Worm (Caenorhabditis elegans): ENCODE data around the gene Y110A2AL.9.

Y110A2AL.9 gene

DNA sequence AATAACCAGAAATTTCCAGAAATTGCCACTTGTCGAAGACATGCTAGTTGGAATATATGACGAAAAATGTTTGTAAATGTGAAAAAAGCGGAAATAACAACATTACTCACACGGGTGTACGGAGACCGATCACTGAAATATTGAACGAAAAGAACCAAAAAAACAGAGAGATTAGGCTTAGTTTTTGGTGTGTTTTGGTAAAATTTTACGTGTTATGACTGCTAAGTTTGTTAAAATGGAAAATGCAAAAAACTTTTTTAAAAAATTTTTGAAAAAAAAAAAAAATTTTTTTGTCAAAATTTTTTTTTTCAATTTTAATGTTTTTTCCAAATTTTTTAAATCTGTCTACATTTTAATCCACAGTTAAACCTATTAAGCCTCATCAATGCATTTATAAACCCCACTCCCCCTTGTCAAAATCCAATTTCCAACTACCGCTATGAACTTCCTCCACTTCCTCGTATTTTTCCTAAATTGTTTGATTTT is 44.0 kb downstream of the Y110A2AL.9 start, which contains the start of the genes fut-4 and K12H6.10:
TSS of gene fut-4 (minus strand) at position 101 of the 486 bp plus-strand sequence.
TSS of gene K12H6.10 (plus strand) at position 436 of the 486 bp plus-strand sequence.
- TF ChIP-seq hlh-1 (tag; optimal IDR thresholded peaks at IDR 0.05) = no peak
- TF ChIP-seq elt-3 (tag; optimal IDR thresholded peaks at IDR 0.05) = no peak
- TF ChIP-seq nhr-76 (tag; optimal IDR thresholded peaks at IDR 0.05) = no peak
- TF ChIP-seq drap-1 (GFP tag; optimal IDR thresholded peaks at IDR 0.05) = no peak
- no peak for TF ChIP-seq cnd-1 (tag; optimal IDR thresholded peaks at IDR 0.05)

DNA sequence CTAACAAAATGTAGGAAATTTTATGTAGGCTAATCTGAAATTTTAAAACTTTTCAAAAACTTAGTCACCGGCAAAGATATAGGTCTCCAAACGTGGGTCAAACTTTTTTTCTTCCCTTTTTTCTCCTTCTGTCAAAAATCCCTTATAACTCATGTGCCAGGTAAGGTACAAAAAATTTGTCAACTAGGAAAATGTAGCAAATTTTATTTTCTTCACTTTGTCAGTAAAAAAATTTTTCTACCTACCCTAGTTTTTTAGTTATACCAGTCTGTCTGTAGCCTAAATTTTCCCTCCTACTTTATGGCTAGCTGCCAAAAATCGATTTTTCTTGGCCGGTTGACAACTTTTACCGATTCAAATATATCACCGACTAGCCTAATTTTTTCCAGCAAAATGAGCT is 49.8 kb downstream of the Y110A2AL.9 start, which contains the start of gene set-13:
TSS of gene set-13 (plus strand) at position 301 of the 400 bp plus-strand sequence.
- no peak for TF ChIP-seq ces-1 (GFP tag; optimal IDR thresholded peaks at IDR 0.05)
- no peak for TF ChIP-seq nhr-2 (tag; optimal IDR thresholded peaks at IDR 0.05)
- TF ChIP-seq ztf-11 (tag; optimal IDR thresholded peaks at IDR 0.05) = no peak
- no peak for TF ChIP-seq lin-32 (GFP tag; optimal IDR thresholded peaks at IDR 0.05)
- TF ChIP-seq tbx-8 (GFP tag; optimal IDR thresholded peaks at IDR 0.05) = no peak
- TF ChIP-seq mep-1 (tag; optimal IDR thresholded peaks at IDR 0.05) = no peak
- no peak for TF ChIP-seq cnd-1 (tag; optimal IDR thresholded peaks at IDR 0.05)
- no peak for TF ChIP-seq sptf-1 (tag; optimal IDR thresholded peaks at IDR 0.05)
- no peak for TF ChIP-seq elt-3 (tag; optimal IDR thresholded peaks at IDR 0.05)
- no peak for TF ChIP-seq unc-120 (tag; optimal IDR thresholded peaks at IDR 0.05; ENCODE audit: poor library complexity, severe bottlenecking)
